Worm (Caenorhabditis elegans) whole organism, young adult: ENCODE data around the gene F25G6.1.

ENCODE experiments used
- F10E7.11 ChIP-seq: sonication (generic microtip); optimal IDR thresholded peaks from 2 replicates; lab custom pipeline; 2017; ENCODE audit warnings: mild to moderate bottlenecking, missing genetic modification characterization, moderate library complexity, missing compliant biosample characterization
- F39B2.1 ChIP-seq: fragments of 200-800 bp; sonication (Bioruptor generic); IDR thresholded peaks from 2 replicates; pipeline ENCODE4 v1.3.6; 2022; ENCODE audit warnings: missing genetic modification reagents, missing genetic modification characterization, missing compliant biosample characterization
- F55B11.4 ChIP-seq: sonication (generic microtip); optimal IDR thresholded peaks from 2 replicates; lab custom pipeline; 2016; ENCODE audit warnings: missing compliant biosample characterization, missing genetic modification characterization, borderline replicate concordance; ENCODE audit not compliant: insufficient read depth
- Y67H2A.10 ChIP-seq: fragments of 200-800 bp; sonication (Bioruptor generic); conservative IDR thresholded peaks from 2 replicates; pipeline ENCODE4 v1.3.6; 2022; ENCODE audit warnings: missing genetic modification reagents, missing genetic modification characterization, missing compliant biosample characterization
- hlh-26 ChIP-seq: fragments of 200-800 bp; sonication (Bioruptor generic); conservative IDR thresholded peaks from 2 replicates; pipeline ENCODE4 v1.3.6; 2022; ENCODE audit warnings: missing genetic modification reagents, missing genetic modification characterization, missing compliant biosample characterization
- lin-35 ChIP-seq, 3 experiments: fragments of 150-350 bp in 2 of 3; sonication (generic microtip) in 1 of 3; optimal IDR thresholded peaks; 2 replicates each; lab custom pipeline; 2014 to 2018; ENCODE audit warnings: missing biosample characterization in 3 of 3, missing genetic modification characterization in 3 of 3, missing genetic modification reagents in 3 of 3
- nfya-2 ChIP-seq: fragments of 200-800 bp; sonication (Bioruptor generic); IDR thresholded peaks from 2 replicates; pipeline ENCODE4 v1.3.6; 2022; ENCODE audit warnings: missing genetic modification reagents, missing genetic modification characterization, missing compliant biosample characterization
- sea-2 ChIP-seq: fragments of 200-800 bp; sonication (Bioruptor generic); IDR thresholded peaks from 2 replicates; pipeline ENCODE4 v1.3.6; 2022; ENCODE audit warnings: missing genetic modification characterization, missing compliant biosample characterization

ce11 chrV:8569172-8569571 lies 5.7 kb upstream of the F25G6.1 start:
- TF ChIP-seq F10E7.11 (tag; lab: Kevin White, UChicago) (no peak), Y67H2A.10 (GFP tag; lab: Robert Waterston, UW) (no peak), lin-35 (GFP tag; optimal IDR thresholded peaks at IDR 0.05; lab: Kevin White, UChicago) (no peak), hlh-26 (GFP tag; lab: Robert Waterston, UW) (no peak), sea-2 (GFP tag; lab: Robert Waterston, UW) (no peak), F55B11.4 (no peak), F39B2.1 (no peak), nfya-2 (GFP tag; lab: Robert Waterston, UW) (no peak)
